Fruit fly (Drosophila melanogaster) whole organism, embryonic: ENCODE results near the gene Cap-D2.

Experiments
- Adf1 ChIP-seq: fragments of 200-800 bp; sonication (Bioruptor generic); IDR thresholded peaks from 2 replicates; pipeline ENCODE4 v1.3.6; 2022; ENCODE audit warnings: missing biosample characterization, missing genetic modification characterization
- Awh ChIP-seq: fragments of 200-800 bp; sonication (Bioruptor generic); IDR thresholded peaks from 2 replicates; pipeline ENCODE4, ENCODE4 v1.3.6; 2022; ENCODE audit warnings: missing biosample characterization, missing genetic modification characterization
- B-H1 ChIP-seq: fragments of 200-800 bp; sonication (Bioruptor generic); IDR thresholded peaks from 3 replicates; pipeline ENCODE4 v1.3.6; 2022; ENCODE audit warnings: missing biosample characterization, missing genetic modification characterization
- CG10959 ChIP-seq: fragments of 200-800 bp; sonication (Bioruptor generic); IDR thresholded peaks from 2 replicates; pipeline ENCODE4 v1.3.6; 2022; ENCODE audit warnings: missing biosample characterization, missing genetic modification characterization
- CG11456 ChIP-seq: fragments of 200-800 bp; sonication (Bioruptor generic); IDR thresholded peaks from 3 replicates; pipeline ENCODE4 v1.3.6; 2022; ENCODE audit warnings: missing biosample characterization, missing genetic modification characterization
- CG13424 ChIP-seq: fragments of 200-800 bp; sonication (Bioruptor generic); optimal IDR thresholded peaks from 2 replicates; lab custom pipeline; 2019; ENCODE audit warnings: missing biosample characterization, mild to moderate bottlenecking, missing genetic modification characterization, moderate library complexity
- CG13775 ChIP-seq: fragments of 200-800 bp; sonication (Bioruptor generic); optimal IDR thresholded peaks from 3 replicates; lab custom pipeline; 2017; ENCODE audit warnings: missing biosample characterization, mild to moderate bottlenecking, missing genetic modification characterization
- CG14050 ChIP-seq: fragments of 200-800 bp; sonication (Bioruptor generic); IDR thresholded peaks from 3 replicates; pipeline ENCODE4 v1.3.6; 2022; ENCODE audit warnings: missing biosample characterization, missing genetic modification characterization
- CG15479 ChIP-seq: fragments of 200-800 bp; sonication (Bioruptor generic); optimal IDR thresholded peaks from 3 replicates; lab custom pipeline; 2019; ENCODE audit warnings: missing biosample characterization, mild to moderate bottlenecking, missing genetic modification characterization, moderate library complexity
- CG17612 ChIP-seq: fragments of 200-800 bp; sonication (Bioruptor generic); IDR thresholded peaks from 2 replicates; pipeline ENCODE4 v1.3.6; 2022; ENCODE audit warnings: missing biosample characterization, missing genetic modification characterization
- CG31441 ChIP-seq: fragments of 200-800 bp; sonication (Bioruptor generic); IDR thresholded peaks from 2 replicates; pipeline ENCODE4 v1.3.6; 2022; ENCODE audit warnings: missing biosample characterization, missing genetic modification characterization
- CG34376 ChIP-seq: fragments of 200-800 bp; sonication (Bioruptor generic); optimal IDR thresholded peaks from 2 replicates; lab custom pipeline; 2018; ENCODE audit warnings: missing biosample characterization, mild to moderate bottlenecking, missing genetic modification characterization
- CG3995 ChIP-seq: fragments of 200-800 bp; sonication (Bioruptor generic); optimal IDR thresholded peaks from 3 replicates; lab custom pipeline; 2016; ENCODE audit warnings: missing biosample characterization, missing genetic modification characterization
- CG4617 ChIP-seq: fragments of 200-800 bp; sonication (Bioruptor generic); optimal IDR thresholded peaks from 3 replicates; lab custom pipeline; 2016; ENCODE audit warnings: missing biosample characterization, missing genetic modification characterization, borderline replicate concordance
- CG5180 ChIP-seq: fragments of 200-800 bp; sonication (Bioruptor generic); optimal IDR thresholded peaks from 3 replicates; lab custom pipeline; 2017; ENCODE audit warnings: missing biosample characterization, missing genetic modification characterization, mild to moderate bottlenecking, moderate library complexity, missing genetic modification reagents
- CG5953 ChIP-seq: fragments of 200-800 bp; sonication (Bioruptor generic); IDR thresholded peaks from 2 replicates; pipeline ENCODE4 v1.3.6; 2022; ENCODE audit warnings: missing biosample characterization, missing genetic modification characterization
- CG7556 ChIP-seq: fragments of 200-800 bp; sonication (Bioruptor generic); optimal IDR thresholded peaks from 2 replicates; lab custom pipeline; 2017; ENCODE audit warnings: missing biosample characterization, mild to moderate bottlenecking, missing genetic modification characterization
- CG7786 ChIP-seq: fragments of 200-800 bp; sonication (Bioruptor generic); optimal IDR thresholded peaks from 2 replicates; lab custom pipeline; 2016; ENCODE audit warnings: missing biosample characterization, missing genetic modification characterization
- CG8924 ChIP-seq: fragments of 200-800 bp; optimal IDR thresholded peaks from 3 replicates; lab custom pipeline; 2019; ENCODE audit warnings: missing biosample characterization, mild to moderate bottlenecking, missing genetic modification characterization, moderate library complexity
- CoRest ChIP-seq: fragments of 200-800 bp; sonication (Bioruptor generic); optimal IDR thresholded peaks from 3 replicates; lab custom pipeline; 2018; ENCODE audit warnings: missing biosample characterization, mild to moderate bottlenecking, missing genetic modification characterization, moderate library complexity
- Doc2 ChIP-seq: fragments of 200-800 bp; sonication (Bioruptor generic); IDR thresholded peaks from 2 replicates; pipeline ENCODE4 v1.3.6; 2022; ENCODE audit warnings: missing biosample characterization, missing genetic modification characterization
- Dp ChIP-seq: fragments of 200-800 bp; sonication (Bioruptor generic); optimal IDR thresholded peaks from 2 replicates; lab custom pipeline; 2018; ENCODE audit warnings: missing biosample characterization, mild to moderate bottlenecking, missing genetic modification characterization, moderate library complexity
- Drgx ChIP-seq: fragments of 200-800 bp; sonication (Bioruptor generic); IDR thresholded peaks from 2 replicates; pipeline ENCODE4 v1.3.6; 2022; ENCODE audit warnings: missing biosample characterization, missing genetic modification characterization
- E2f1 ChIP-seq: fragments of 200-800 bp; sonication (Bioruptor generic); IDR thresholded peaks from 2 replicates; pipeline ENCODE4 v1.3.6; 2022; ENCODE audit warnings: missing biosample characterization, missing genetic modification characterization
- HHEX ChIP-seq: fragments of 200-800 bp; sonication (Bioruptor generic); optimal IDR thresholded peaks from 3 replicates; lab custom pipeline; 2017; ENCODE audit warnings: missing biosample characterization, mild to moderate bottlenecking, missing genetic modification characterization, missing genetic modification reagents
- Hand ChIP-seq: fragments of 200-800 bp; sonication (Bioruptor generic); optimal IDR thresholded peaks from 2 replicates; lab custom pipeline; 2017; ENCODE audit warnings: mild to moderate bottlenecking, missing biosample characterization, missing genetic modification reagents, missing genetic modification characterization
- Hmr ChIP-seq: fragments of 200-800 bp; sonication (Bioruptor generic); optimal IDR thresholded peaks from 3 replicates; lab custom pipeline; 2017; ENCODE audit warnings: mild to moderate bottlenecking, missing biosample characterization, missing genetic modification reagents, missing genetic modification characterization
- Mad ChIP-seq: fragments of 200-800 bp; sonication (Bioruptor generic); optimal IDR thresholded peaks from 2 replicates; lab custom pipeline; 2016; ENCODE audit warnings: missing biosample characterization, missing genetic modification characterization
- Med ChIP-seq: fragments of 200-800 bp; sonication (Bioruptor generic); peaks from one replicate; lab custom pipeline; 2016; ENCODE audit warnings: missing biosample characterization, missing genetic modification characterization, mild to moderate bottlenecking, inconsistent platforms, moderate library complexity
- NFAT ChIP-seq: fragments of 200-800 bp; sonication (Bioruptor generic); IDR thresholded peaks from 2 replicates; pipeline ENCODE4 v1.3.6; 2022; ENCODE audit warnings: missing biosample characterization, missing genetic modification characterization
- Nf-YB ChIP-seq: fragments of 200-800 bp; sonication (Bioruptor generic); optimal IDR thresholded peaks from 3 replicates; lab custom pipeline; 2019; ENCODE audit warnings: missing biosample characterization, mild to moderate bottlenecking, missing genetic modification characterization, moderate library complexity
- Pdp1 ChIP-seq, 2 experiments: fragments of 200-800 bp; sonication (Bioruptor generic); optimal IDR thresholded peaks; 3 replicates each; lab custom pipeline; 2016; ENCODE audit warnings: missing biosample characterization in 2 of 2, missing genetic modification characterization in 2 of 2, mild to moderate bottlenecking in 1 of 2, moderate library complexity in 1 of 2
- Sox100B ChIP-seq: fragments of 200-800 bp; sonication (Bioruptor generic); optimal IDR thresholded peaks from 3 replicates; lab custom pipeline; 2018; ENCODE audit warnings: missing biosample characterization, mild to moderate bottlenecking, missing genetic modification characterization
- Sry-δ ChIP-seq: fragments of 200-800 bp; sonication (Bioruptor generic); optimal IDR thresholded peaks from 2 replicates; lab custom pipeline; 2016; ENCODE audit warnings: missing biosample characterization, missing genetic modification characterization
- Ssrp ChIP-seq: fragments of 200-800 bp; sonication (Bioruptor generic); optimal IDR thresholded peaks from 2 replicates; lab custom pipeline; 2018; ENCODE audit warnings: missing biosample characterization, mild to moderate bottlenecking, missing genetic modification characterization, moderate library complexity
- abd-A ChIP-seq: fragments of 200-800 bp; sonication (Bioruptor generic); optimal IDR thresholded peaks from 3 replicates; lab custom pipeline; 2019; ENCODE audit warnings: missing biosample characterization, mild to moderate bottlenecking, missing genetic modification characterization, moderate library complexity
- ac ChIP-seq: fragments of 200-800 bp; sonication (Bioruptor generic); optimal IDR thresholded peaks from 3 replicates; lab custom pipeline; 2017; ENCODE audit warnings: missing biosample characterization, mild to moderate bottlenecking, missing genetic modification characterization
- ap ChIP-seq: fragments of 200-800 bp; sonication (Bioruptor generic); IDR thresholded peaks from 2 replicates; pipeline ENCODE4 v1.3.6; 2022; ENCODE audit warnings: missing biosample characterization, missing genetic modification characterization
- caup ChIP-seq: fragments of 200-800 bp; sonication (Bioruptor generic); optimal IDR thresholded peaks from 3 replicates; lab custom pipeline; 2017; ENCODE audit warnings: missing biosample characterization, mild to moderate bottlenecking, missing genetic modification characterization, moderate library complexity; ENCODE audit not compliant: severe bottlenecking
- cg ChIP-seq: fragments of 200-800 bp; sonication (Bioruptor generic); optimal IDR thresholded peaks from 3 replicates; lab custom pipeline; 2019; ENCODE audit warnings: missing biosample characterization, mild to moderate bottlenecking, missing genetic modification characterization, moderate library complexity
- cwo ChIP-seq: fragments of 200-800 bp; sonication (Bioruptor generic); optimal IDR thresholded peaks from 3 replicates; lab custom pipeline; 2017; ENCODE audit warnings: missing biosample characterization, missing genetic modification characterization, mild to moderate bottlenecking, moderate library complexity, missing genetic modification reagents
- dimm ChIP-seq: fragments of 200-800 bp; sonication (Bioruptor generic); IDR thresholded peaks from 2 replicates; pipeline ENCODE4 v1.3.6; 2022; ENCODE audit warnings: missing biosample characterization, missing genetic modification characterization
- fu2 ChIP-seq: fragments of 200-800 bp; sonication (Bioruptor generic); optimal IDR thresholded peaks from 2 replicates; lab custom pipeline; 2016; ENCODE audit warnings: missing biosample characterization, missing genetic modification characterization
- gem ChIP-seq: fragments of 200-800 bp; sonication (Bioruptor generic); optimal IDR thresholded peaks from 2 replicates; lab custom pipeline; 2019; ENCODE audit warnings: missing biosample characterization, mild to moderate bottlenecking, missing genetic modification characterization, moderate library complexity
- grau ChIP-seq: fragments of 200-800 bp; optimal IDR thresholded peaks from 3 replicates; lab custom pipeline; 2019; ENCODE audit warnings: missing biosample characterization, mild to moderate bottlenecking, missing genetic modification characterization, moderate library complexity
- grn ChIP-seq: fragments of 200-800 bp; sonication (Bioruptor generic); optimal IDR thresholded peaks from 3 replicates; lab custom pipeline; 2017; ENCODE audit warnings: missing biosample characterization, missing genetic modification characterization
- pros ChIP-seq: fragments of 200-800 bp; sonication (Bioruptor generic); optimal IDR thresholded peaks from 3 replicates; lab custom pipeline; 2019; ENCODE audit warnings: missing biosample characterization, mild to moderate bottlenecking, missing genetic modification characterization, moderate library complexity
- row ChIP-seq: fragments of 200-800 bp; sonication (Bioruptor generic); IDR thresholded peaks from 3 replicates; pipeline ENCODE4 v1.3.6; 2022; ENCODE audit warnings: missing biosample characterization, missing genetic modification characterization
- sens-2 ChIP-seq: fragments of 200-800 bp; sonication (Bioruptor generic); IDR thresholded peaks from 2 replicates; pipeline ENCODE4 v1.3.6; 2022; ENCODE audit warnings: missing biosample characterization, missing genetic modification characterization
- shn ChIP-seq: fragments of 200-800 bp; sonication (Bioruptor generic); optimal IDR thresholded peaks from 3 replicates; lab custom pipeline; 2016; ENCODE audit warnings: missing biosample characterization, missing genetic modification characterization
- tap ChIP-seq: fragments of 200-800 bp; optimal IDR thresholded peaks from 3 replicates; lab custom pipeline; 2019; ENCODE audit warnings: missing biosample characterization, mild to moderate bottlenecking, missing genetic modification characterization, moderate library complexity
- twi ChIP-seq: fragments of 200-800 bp; optimal IDR thresholded peaks from 2 replicates; lab custom pipeline; 2019; ENCODE audit warnings: missing biosample characterization, mild to moderate bottlenecking, missing genetic modification characterization, moderate library complexity
- wor ChIP-seq: fragments of 200-800 bp; sonication (Bioruptor generic); IDR thresholded peaks from 2 replicates; pipeline ENCODE4 v1.3.6; 2022; ENCODE audit warnings: missing biosample characterization, missing genetic modification characterization

Gene Cap-D2

dm6 chr3R:29651488-29651887, 24.0 kb upstream of the Cap-D2 start (continued):
- TF ChIP-seq twi (no peak), CG11456 (GFP tag; lab: Robert Waterston, UW) (peak; percentile 41; the same call in 1 of the 3 replicates), grau (tag; lab: Kevin White, UChicago) (peak; percentile 39), sens-2 (GFP tag; lab: Robert Waterston, UW) (no peak), CG31441 (no peak), Nf-YB (no peak), cwo (GFP tag; lab: Kevin White, UChicago) (peak; percentile 47), caup (GFP tag; lab: Kevin White, UChicago) (peak; percentile 55), row (GFP tag; lab: Robert Waterston, UW) (peak; percentile 74), Mad (peak; percentile 2), tap (tag; lab: Kevin White, UChicago) (peak; percentile 23), CG13424 (tag; lab: Kevin White, UChicago) (peak; percentile 43), grn (no peak), CG34376 (GFP tag; lab: Kevin White, UChicago) (peak; percentile 25), CG4617 (GFP tag; lab: Kevin White, UChicago) (no peak), CG15479 (GFP tag; lab: Kevin White, UChicago) (no peak), Ssrp (no peak), Hmr (GFP tag; lab: Kevin White, UChicago) (peak; percentile 60), Pdp1 (GFP tag; optimal IDR thresholded peaks at IDR 0.05; lab: Kevin White, UChicago) (peak in 1 of 2 experiments; percentile 15), ac (no peak), pros (no peak), CG13775 (peak; percentile 23), CoRest (tag; lab: Kevin White, UChicago) (peak; percentile 31), Hand (GFP tag; lab: Kevin White, UChicago) (peak; percentile 65), CG5953 (no peak), Sry-δ (GFP tag; lab: Kevin White, UChicago) (no peak), ap (GFP tag; lab: Robert Waterston, UW) (no peak), gem (tag; lab: Kevin White, UChicago) (peak; percentile 52), CG7786 (no peak)

- TF ChIP-seq CG17612 (GFP tag; lab: Robert Waterston, UW) = no peak
- TF ChIP-seq Sox100B = no peak
- peak; percentile 23; the same call in 1 of the 2 replicates for TF ChIP-seq E2f1
- TF ChIP-seq Awh (GFP tag; lab: Robert Waterston, UW) = no peak
- no peak for TF ChIP-seq CG8924 (tag; lab: Kevin White, UChicago)
- TF ChIP-seq Drgx (GFP tag; lab: Robert Waterston, UW) = no peak
- TF ChIP-seq Med = peak; percentile 13
- no peak for TF ChIP-seq CG10959
- TF ChIP-seq CG7556 = no peak
- no peak for TF ChIP-seq dimm (GFP tag; lab: Robert Waterston, UW)
- no peak for TF ChIP-seq CG14050 (GFP tag; lab: Robert Waterston, UW)
- TF ChIP-seq fu2 (GFP tag; lab: Kevin White, UChicago) = no peak
- no peak for TF ChIP-seq wor (GFP tag; lab: Robert Waterston, UW)
- TF ChIP-seq Dp (GFP tag; lab: Kevin White, UChicago) = peak; percentile 18
- no peak for TF ChIP-seq B-H1 (GFP tag; lab: Robert Waterston, UW)
- peak; percentile 59 for TF ChIP-seq CG5180
- TF ChIP-seq NFAT (GFP tag; lab: Robert Waterston, UW) = no peak
- no peak for TF ChIP-seq CG3995 (GFP tag; lab: Kevin White, UChicago)
- no peak for TF ChIP-seq shn (GFP tag; lab: Kevin White, UChicago)
- no peak for TF ChIP-seq Doc2
- peak; percentile 34; the same call in 1 of the 2 replicates for TF ChIP-seq Adf1 (GFP tag; lab: Robert Waterston, UW)
- TF ChIP-seq abd-A (tag; lab: Kevin White, UChicago) = peak; percentile 45
- no peak for TF ChIP-seq HHEX
- TF ChIP-seq cg (GFP tag; lab: Kevin White, UChicago) = peak; percentile 25
Measured at dm6 chr3R:29659950-29660349, 15.5 kb upstream of the Cap-D2 start, which contains the start of gene Dop1R2. Gene Dop1R2 (minus strand): TSS chr3R:29659984.
